Worm (Caenorhabditis elegans): ENCODE data around the gene srlf-24.
A peak's percentile ranks its signal among the peaks of the same experiment; 100 is the strongest.

- TF ChIP-seq ztf-11 (tag; optimal IDR thresholded peaks at IDR 0.05) (no peak), zag-1 (tag; optimal IDR thresholded peaks at IDR 0.05) (peak; percentile 10), ceh-82 (tag; optimal IDR thresholded peaks at IDR 0.05) (no peak), blmp-1 (tag; optimal IDR thresholded peaks at IDR 0.05; ENCODE audit: insufficient read depth) (no peak), nhr-77 (tag; optimal IDR thresholded peaks at IDR 0.05) (no peak), egl-27 (tag; optimal IDR thresholded peaks at IDR 0.05) (no peak), nhr-11 (tag; optimal IDR thresholded peaks at IDR 0.05) (no peak)
Measured at ce11 chrIV:11097795-11098194, 7.8 kb downstream of the srlf-24 start, which contains the start of gene M7.12.

Measured in whole organism, L2 larva.